Worm (Caenorhabditis elegans) whole organism, late embryonic: ENCODE data around the gene W09C2.9.

ENCODE experiments used
- C08G9.2 ChIP-seq: sonication (generic microtip); optimal IDR thresholded peaks from 2 replicates; lab custom pipeline; 2016; ENCODE audit warnings: mild to moderate bottlenecking, missing genetic modification characterization, moderate library complexity, missing compliant biosample characterization
- C38D4.7 ChIP-seq: fragments of 200-800 bp; sonication (Bioruptor generic); optimal IDR thresholded peaks from 2 replicates; lab custom pipeline; 2018; ENCODE audit warnings: mild to moderate bottlenecking, missing genetic modification characterization, moderate library complexity, missing compliant biosample characterization
- F13H6.1 ChIP-seq: sonication (generic microtip); optimal IDR thresholded peaks from 2 replicates; lab custom pipeline; 2016; ENCODE audit warnings: missing genetic modification characterization, missing compliant biosample characterization
- T23F11.4 ChIP-seq: fragments of 200-800 bp; sonication (Bioruptor generic); optimal IDR thresholded peaks from 2 replicates; lab custom pipeline; 2018; ENCODE audit warnings: mild to moderate bottlenecking, missing genetic modification characterization, missing compliant biosample characterization
- Y22D7AL.16 ChIP-seq: sonication (generic microtip); optimal IDR thresholded peaks from 2 replicates; lab custom pipeline; 2016; ENCODE audit warnings: missing genetic modification characterization, missing compliant biosample characterization
- ama-1 ChIP-seq: fragments of 150-350 bp; optimal IDR thresholded peaks from 2 replicates; lab custom pipeline; 2014
- ceh-18 ChIP-seq: sonication (generic microtip); optimal IDR thresholded peaks from 2 replicates; lab custom pipeline; 2016; ENCODE audit warnings: missing genetic modification characterization, missing compliant biosample characterization
- ceh-2 ChIP-seq: sonication (generic microtip); optimal IDR thresholded peaks from 2 replicates; lab custom pipeline; 2016; ENCODE audit warnings: missing genotype, missing genetic modification characterization, missing compliant biosample characterization
- ceh-45 ChIP-seq: fragments of 200-800 bp; sonication (Bioruptor generic); IDR thresholded peaks from 2 replicates; pipeline ENCODE4 v1.3.6; 2022; ENCODE audit warnings: missing genetic modification reagents, missing genetic modification characterization, missing compliant biosample characterization
- ceh-48 ChIP-seq: sonication (generic microtip); optimal IDR thresholded peaks from 2 replicates; lab custom pipeline; 2016; ENCODE audit warnings: missing genetic modification characterization, inconsistent platforms, missing compliant biosample characterization
- che-1 ChIP-seq: sonication (generic microtip); optimal IDR thresholded peaks from 2 replicates; lab custom pipeline; 2016; ENCODE audit warnings: mild to moderate bottlenecking, missing genetic modification characterization, missing compliant biosample characterization
- dmd-4 ChIP-seq: sonication (generic microtip); optimal IDR thresholded peaks from 2 replicates; lab custom pipeline; 2016; ENCODE audit warnings: borderline replicate concordance, missing genetic modification characterization, missing compliant biosample characterization
- dve-1 ChIP-seq: sonication (generic microtip); optimal IDR thresholded peaks from 2 replicates; lab custom pipeline; 2017; ENCODE audit warnings: antibody characterized with exemption, mild to moderate bottlenecking, missing genetic modification characterization, missing compliant biosample characterization
- ets-4 ChIP-seq: sonication (generic microtip); optimal IDR thresholded peaks from 2 replicates; lab custom pipeline; 2016; ENCODE audit warnings: missing genetic modification characterization, missing compliant biosample characterization
- eyg-1 ChIP-seq: sonication (generic microtip); optimal IDR thresholded peaks from 2 replicates; lab custom pipeline; 2016; ENCODE audit warnings: missing genotype, missing genetic modification characterization, missing compliant biosample characterization
- fax-1 ChIP-seq: sonication (generic microtip); optimal IDR thresholded peaks from 2 replicates; lab custom pipeline; 2016; ENCODE audit warnings: missing genotype, missing genetic modification characterization, missing compliant biosample characterization
- fkh-10 ChIP-seq: fragments of 150-350 bp; optimal IDR thresholded peaks from 2 replicates; lab custom pipeline; 2014; ENCODE audit warnings: missing biosample characterization, missing genetic modification reagents, missing genetic modification characterization
- fkh-6 ChIP-seq: sonication (generic microtip); optimal IDR thresholded peaks from 2 replicates; lab custom pipeline; 2016; ENCODE audit warnings: missing genetic modification characterization, missing compliant biosample characterization
- gmeb-2 ChIP-seq: sonication (generic microtip); optimal IDR thresholded peaks from 2 replicates; lab custom pipeline; 2016; ENCODE audit warnings: missing genetic modification characterization, inconsistent platforms, missing compliant biosample characterization
- hlh-13 ChIP-seq: fragments of 200-800 bp; sonication (Bioruptor generic); optimal IDR thresholded peaks from 2 replicates; lab custom pipeline; 2018; ENCODE audit warnings: mild to moderate bottlenecking, missing genetic modification characterization, missing compliant biosample characterization
- hlh-30 ChIP-seq: sonication (generic microtip); optimal IDR thresholded peaks from 2 replicates; lab custom pipeline; 2017; ENCODE audit warnings: antibody characterized with exemption, missing genetic modification characterization, missing compliant biosample characterization; ENCODE audit not compliant: insufficient read depth
- hlh-8 ChIP-seq: sonication (generic microtip); optimal IDR thresholded peaks from 2 replicates; lab custom pipeline; 2016; ENCODE audit warnings: missing genotype, missing genetic modification characterization, missing compliant biosample characterization
- lim-6 ChIP-seq: sonication (generic microtip); optimal IDR thresholded peaks from 2 replicates; lab custom pipeline; 2016; ENCODE audit warnings: missing genetic modification characterization, missing compliant biosample characterization
- lin-11 ChIP-seq: fragments of 200-800 bp; sonication (Bioruptor generic); optimal IDR thresholded peaks from 2 replicates; lab custom pipeline; 2018; ENCODE audit warnings: mild to moderate bottlenecking, missing genetic modification characterization, missing compliant biosample characterization
- mec-3 ChIP-seq: sonication (generic microtip); optimal IDR thresholded peaks from 2 replicates; lab custom pipeline; 2016; ENCODE audit warnings: borderline replicate concordance, missing genetic modification characterization, missing compliant biosample characterization
- nhr-11 ChIP-seq: fragments of 150-350 bp; optimal IDR thresholded peaks from 2 replicates; lab custom pipeline; 2014; ENCODE audit warnings: missing biosample characterization, missing genetic modification characterization
- npax-4 ChIP-seq: sonication (generic microtip); optimal IDR thresholded peaks from 2 replicates; lab custom pipeline; 2016; ENCODE audit warnings: missing genetic modification characterization, missing compliant biosample characterization
- pat-9 ChIP-seq: fragments of 200-800 bp; sonication (Bioruptor generic); optimal IDR thresholded peaks from 2 replicates; lab custom pipeline; 2018; ENCODE audit warnings: mild to moderate bottlenecking, missing genetic modification characterization, moderate library complexity, missing compliant biosample characterization
- pax-1 ChIP-seq: fragments of 150-350 bp; optimal IDR thresholded peaks from 2 replicates; lab custom pipeline; 2014; ENCODE audit warnings: missing biosample characterization, missing genetic modification characterization
- pha-2 ChIP-seq: sonication (generic microtip); optimal IDR thresholded peaks from 2 replicates; lab custom pipeline; 2017; ENCODE audit warnings: mild to moderate bottlenecking, missing genetic modification characterization, missing compliant biosample characterization
- pha-4 ChIP-seq: fragments of 150-350 bp; optimal IDR thresholded peaks from 2 replicates; lab custom pipeline; 2018; ENCODE audit warnings: missing biosample characterization, missing genetic modification reagents, missing genetic modification characterization
- pqm-1 ChIP-seq: sonication (generic microtip); optimal IDR thresholded peaks from 2 replicates; lab custom pipeline; 2016; ENCODE audit warnings: missing genetic modification characterization, missing compliant biosample characterization
- rnt-1 ChIP-seq: sonication (generic microtip); optimal IDR thresholded peaks from 2 replicates; lab custom pipeline; 2016; ENCODE audit warnings: missing genetic modification characterization, missing compliant biosample characterization
- sdc-2 ChIP-seq: sonication (generic microtip); optimal IDR thresholded peaks from 2 replicates; lab custom pipeline; 2016; ENCODE audit warnings: missing genotype, missing genetic modification characterization, missing compliant biosample characterization
- sox-2 ChIP-seq: fragments of 200-800 bp; sonication (Bioruptor generic); IDR thresholded peaks from 2 replicates; pipeline ENCODE4 v1.3.6; 2022; ENCODE audit warnings: missing genetic modification reagents, missing genetic modification characterization, missing compliant biosample characterization
- sox-4 ChIP-seq: sonication (generic microtip); optimal IDR thresholded peaks from 2 replicates; lab custom pipeline; 2017; ENCODE audit warnings: mild to moderate bottlenecking, missing genetic modification characterization, inconsistent platforms, missing compliant biosample characterization
- tbx-2 ChIP-seq: sonication (generic microtip); optimal IDR thresholded peaks from 2 replicates; lab custom pipeline; 2016; ENCODE audit warnings: missing genetic modification characterization, missing compliant biosample characterization
- unc-3 ChIP-seq, 2 experiments: fragments of 200-800 bp in 1 of 2; sonication (Bioruptor generic) in 1 of 2; sonication (generic microtip) in 1 of 2; conservative IDR thresholded peaks in 1 of 2; optimal IDR thresholded peaks in 1 of 2; 2 replicates each; pipeline versions ENCODE4 v1.3.6 to Lab custom; 2016 to 2022; ENCODE audit warnings: missing compliant biosample characterization in 2 of 2, missing genetic modification characterization in 2 of 2, missing genetic modification reagents in 1 of 2
- unc-42 ChIP-seq: sonication (generic microtip); optimal IDR thresholded peaks from 2 replicates; lab custom pipeline; 2016; ENCODE audit warnings: missing genotype, missing genetic modification characterization, missing compliant biosample characterization
- unc-55 ChIP-seq: sonication (generic microtip); optimal IDR thresholded peaks from 2 replicates; lab custom pipeline; 2017; ENCODE audit warnings: missing biosample characterization, missing genetic modification reagents, missing genetic modification characterization
- zip-5 ChIP-seq: sonication (generic microtip); optimal IDR thresholded peaks from 2 replicates; lab custom pipeline; 2016; ENCODE audit warnings: missing genetic modification characterization, missing compliant biosample characterization
- ztf-16 ChIP-seq: sonication (generic microtip); optimal IDR thresholded peaks from 2 replicates; lab custom pipeline; 2017; ENCODE audit warnings: missing genetic modification characterization, missing compliant biosample characterization

The W09C2.9 gene

ce11 chrIV:9624275-9624674, 1.1 kb upstream of the W09C2.9 start, which contains the start of gene W09C2.8:
W09C2.8 (minus strand) TSS chrIV:9624375.
- TF ChIP-seq sox-4 (tag; lab: Kevin White, UChicago) (no peak), unc-3 (GFP tag; conservative IDR thresholded peaks at IDR 0.05; lab: Robert Waterston, UW) (no peak), unc-3 (tag; optimal IDR thresholded peaks at IDR 0.05; lab: Kevin White, UChicago) (no peak), F13H6.1 (tag; lab: Kevin White, UChicago) (no peak), sdc-2 (tag; lab: Kevin White, UChicago) (no peak), unc-42 (tag; lab: Kevin White, UChicago) (no peak), ceh-48 (no peak), Y22D7AL.16 (tag; lab: Kevin White, UChicago) (no peak), ceh-18 (tag; lab: Kevin White, UChicago) (no peak), hlh-30 (tag; lab: Kevin White, UChicago) (no peak), ama-1 (lab: Kevin White, UChicago) (no peak), nhr-11 (tag; lab: Kevin White, UChicago) (no peak), pha-2 (tag; lab: Kevin White, UChicago) (no peak), pax-1 (no peak), dmd-4 (tag; lab: Kevin White, UChicago) (no peak), mec-3 (tag; lab: Kevin White, UChicago) (no peak), rnt-1 (tag; lab: Kevin White, UChicago) (no peak), eyg-1 (tag; lab: Kevin White, UChicago) (no peak), dve-1 (tag; lab: Kevin White, UChicago) (no peak), T23F11.4 (GFP tag; lab: Kevin White, UChicago) (no peak), lin-11 (no peak)

- TF ChIP-seq ztf-16 (tag; lab: Kevin White, UChicago) (no peak), pha-2 (tag; lab: Kevin White, UChicago) (no peak), fax-1 (tag; lab: Kevin White, UChicago) (no peak), eyg-1 (tag; lab: Kevin White, UChicago) (no peak), C38D4.7 (GFP tag; lab: Kevin White, UChicago) (no peak), ceh-2 (tag; lab: Kevin White, UChicago) (no peak), dmd-4 (tag; lab: Kevin White, UChicago) (no peak), pat-9 (tag; lab: Kevin White, UChicago) (no peak), hlh-13 (GFP tag; lab: Kevin White, UChicago) (no peak), ceh-18 (tag; lab: Kevin White, UChicago) (no peak), F13H6.1 (tag; lab: Kevin White, UChicago) (no peak), lin-11 (no peak), C08G9.2 (tag; lab: Kevin White, UChicago) (no peak), sox-2 (no peak), fkh-6 (tag; lab: Kevin White, UChicago) (no peak), tbx-2 (tag; lab: Kevin White, UChicago) (no peak), ets-4 (no peak), che-1 (tag; lab: Kevin White, UChicago) (no peak), pha-4 (no peak), hlh-8 (tag; lab: Kevin White, UChicago) (no peak)
Measured at ce11 chrIV:9622272-9622671, 897 bp downstream of the W09C2.9 start, which contains the start of gene W09C2.7. W09C2.7 (minus strand) TSS chrIV:9622372.

ce11 chrIV:9618836-9619235, 4.3 kb downstream of the W09C2.9 start:
- no peak for TF ChIP-seq unc-55
- no peak for TF ChIP-seq zip-5
- TF ChIP-seq ceh-2 (tag; lab: Kevin White, UChicago): no peak
- TF ChIP-seq fkh-10 (GFP tag; lab: Kevin White, UChicago): no peak
- no peak for TF ChIP-seq Y22D7AL.16 (tag; lab: Kevin White, UChicago)
- TF ChIP-seq mec-3 (tag; lab: Kevin White, UChicago): no peak
- no peak for TF ChIP-seq fax-1 (tag; lab: Kevin White, UChicago)
- TF ChIP-seq gmeb-2 (tag; lab: Kevin White, UChicago): no peak
- no peak for TF ChIP-seq tbx-2 (tag; lab: Kevin White, UChicago)
- TF ChIP-seq ztf-16 (tag; lab: Kevin White, UChicago): no peak
- TF ChIP-seq ceh-45 (GFP tag; lab: Robert Waterston, UW): no peak
- no peak for TF ChIP-seq lim-6
- TF ChIP-seq pqm-1 (tag; lab: Kevin White, UChicago): no peak
- TF ChIP-seq npax-4 (tag; lab: Kevin White, UChicago): no peak
- TF ChIP-seq unc-42 (tag; lab: Kevin White, UChicago): no peak
